Fruit fly (Drosophila melanogaster): ENCODE measurements around the gene CG3448.

- TF ChIP-seq usp (GFP tag; optimal IDR thresholded peaks at IDR 0.05) (no peak), psq (optimal IDR thresholded peaks at IDR 0.05) (no peak), pan (optimal IDR thresholded peaks at IDR 0.05) (no peak), EcR (GFP tag; optimal IDR thresholded peaks at IDR 0.05) (no peak)
Observed at dm6 chr3L:9457619-9458092, 6.3 kb upstream of the CG3448 start, which contains the start of gene CG3437.
